Worm (Caenorhabditis elegans): ENCODE measurements around the gene C01G10.7.
"Not testable (repeated sequence)": the region's sequence is repeated elsewhere in the genome, so short reads cannot be mapped to it uniquely, and the experiment has no call there.

Gene C01G10.7

DNA sequence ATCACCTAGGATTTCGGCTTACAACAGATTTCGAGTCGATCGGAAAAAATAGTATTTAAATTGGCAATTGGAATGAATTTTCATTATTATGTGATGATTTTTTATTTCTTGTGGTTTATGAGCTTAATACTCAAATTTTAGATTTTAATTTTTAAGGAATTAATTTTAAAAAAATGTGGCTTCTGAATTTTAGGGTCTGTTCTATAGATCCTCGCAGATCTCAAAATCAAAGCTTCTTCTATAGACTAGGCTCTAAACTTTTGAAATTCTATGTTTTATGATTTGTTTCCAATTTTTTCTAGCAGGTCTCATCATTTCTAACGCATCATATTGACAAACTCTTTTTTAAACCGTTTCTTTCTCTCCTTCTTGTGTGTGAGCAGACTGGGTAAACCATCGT is 7.1 kb downstream of the C01G10.7 start, which contains the start of gene txt-12:
Gene txt-12 (plus strand): TSS at position 301 of the 400 bp plus-strand sequence.
- TF ChIP-seq T22C8.4 (GFP tag; IDR thresholded peaks at IDR 0.05) (no peak), ztf-29 (GFP tag; IDR thresholded peaks at IDR 0.05) (no peak), tab-1 (GFP tag; IDR thresholded peaks at IDR 0.05) (no peak), klf-2 (GFP tag; conservative IDR thresholded peaks at IDR 0.05) (no peak), med-1 (GFP tag; optimal IDR thresholded peaks at IDR 0.05; ENCODE audit: insufficient read depth) (no peak), flt-1 (GFP tag; IDR thresholded peaks at IDR 0.05) (no peak), cog-1 (tag; optimal IDR thresholded peaks at IDR 0.05) (no peak), ztf-23 (GFP tag; IDR thresholded peaks at IDR 0.05) (no peak), ref-1 (GFP tag; conservative IDR thresholded peaks at IDR 0.05) (no peak)

DNA sequence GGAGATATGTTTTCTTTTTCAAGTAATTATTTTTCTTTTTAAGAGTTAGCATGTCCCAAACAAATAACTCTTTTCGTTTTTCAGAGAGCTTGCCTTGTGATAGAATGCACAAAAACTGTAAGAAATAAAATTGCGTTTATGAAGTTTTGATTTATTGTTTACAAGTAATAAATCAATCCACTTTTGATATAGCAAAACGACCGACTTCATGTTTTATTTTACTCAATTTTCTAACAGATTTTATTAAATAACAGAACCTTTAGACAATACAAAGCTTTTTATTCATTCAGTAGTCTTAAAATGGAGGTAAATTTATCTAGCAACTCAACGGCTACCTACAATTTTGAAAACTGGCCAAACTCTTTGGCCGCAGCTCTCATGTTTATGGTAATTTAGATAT is 9.2 kb downstream of the C01G10.7 start, which contains the start of gene srx-78:
Gene srx-78 (plus strand): TSS at position 301 of the 400 bp plus-strand sequence.
- TF ChIP-seq ztf-29 (GFP tag; IDR thresholded peaks at IDR 0.05) (no peak), klf-2 (GFP tag; conservative IDR thresholded peaks at IDR 0.05) (no peak), cog-1 (tag; optimal IDR thresholded peaks at IDR 0.05) (no peak), med-1 (GFP tag; optimal IDR thresholded peaks at IDR 0.05; ENCODE audit: insufficient read depth) (no peak)

DNA sequence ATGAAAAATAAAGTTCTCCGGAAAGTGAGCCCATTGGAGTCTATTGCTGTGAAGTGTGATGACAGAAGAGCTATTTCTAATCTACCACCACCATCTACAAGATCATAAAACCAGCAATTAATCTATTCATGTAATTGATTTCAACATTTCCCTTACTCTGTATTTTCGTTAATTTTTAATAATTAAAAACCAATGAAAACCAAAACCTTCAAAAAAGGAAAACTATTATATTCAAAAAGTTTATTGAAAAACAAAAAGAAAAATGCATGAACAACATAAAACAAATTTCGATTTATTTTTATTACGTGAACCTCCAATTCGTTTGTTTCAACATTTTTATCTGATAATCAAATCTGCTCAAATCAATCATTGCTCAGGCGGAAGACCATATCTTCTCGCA is 13.9 kb downstream of the C01G10.7 start, which contains the start of gene C01G10.1:
Gene C01G10.1 (plus strand): TSS at position 301 of the 400 bp plus-strand sequence.
- TF ChIP-seq ztf-23 (GFP tag; IDR thresholded peaks at IDR 0.05) (no peak), med-1 (GFP tag; optimal IDR thresholded peaks at IDR 0.05; ENCODE audit: insufficient read depth) (no peak), flt-1 (GFP tag; IDR thresholded peaks at IDR 0.05) (no peak), ref-1 (GFP tag; conservative IDR thresholded peaks at IDR 0.05) (no peak)

DNA sequence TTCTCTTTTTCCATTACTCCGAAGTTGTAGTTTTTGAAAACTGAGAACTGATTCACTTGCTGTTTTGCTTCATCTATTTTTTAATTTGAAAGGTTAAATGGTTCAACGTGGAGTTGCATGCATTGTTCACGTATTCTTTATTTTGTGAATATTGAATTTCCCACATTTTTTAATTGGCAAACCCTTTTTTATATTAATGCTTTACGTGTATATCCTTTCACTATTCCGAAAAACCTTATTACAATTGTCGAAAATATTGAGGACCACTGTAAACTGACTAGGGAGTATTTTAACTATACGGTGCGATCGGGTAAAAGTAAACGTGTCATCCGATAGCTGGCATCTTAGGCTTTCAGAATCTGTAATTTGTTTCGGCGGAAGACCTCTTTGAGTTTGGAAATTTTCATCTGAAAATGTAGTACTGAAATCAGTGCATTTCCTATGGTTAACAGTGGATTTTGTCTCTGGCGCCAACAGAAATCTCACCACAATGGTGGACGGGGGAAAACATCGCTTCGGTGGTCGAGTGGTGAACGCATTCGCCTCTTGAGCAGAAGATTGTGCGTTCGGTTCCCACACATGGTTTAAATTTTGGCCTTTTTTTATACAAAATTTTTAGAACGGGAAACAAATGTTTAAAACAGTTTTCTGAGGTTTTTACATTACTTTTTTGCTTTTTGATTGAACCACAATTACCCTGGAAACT is 20.5 kb downstream of the C01G10.7 start, which contains the start of gene C01G10.14:
Gene C01G10.14 (minus strand): TSS at position 51 of the 706 bp plus-strand sequence.
- not testable (repeated sequence) for TF ChIP-seq med-1 (GFP tag; optimal IDR thresholded peaks at IDR 0.05; ENCODE audit: insufficient read depth); ztf-23 (GFP tag; IDR thresholded peaks at IDR 0.05); flt-1 (GFP tag; IDR thresholded peaks at IDR 0.05)

DNA sequence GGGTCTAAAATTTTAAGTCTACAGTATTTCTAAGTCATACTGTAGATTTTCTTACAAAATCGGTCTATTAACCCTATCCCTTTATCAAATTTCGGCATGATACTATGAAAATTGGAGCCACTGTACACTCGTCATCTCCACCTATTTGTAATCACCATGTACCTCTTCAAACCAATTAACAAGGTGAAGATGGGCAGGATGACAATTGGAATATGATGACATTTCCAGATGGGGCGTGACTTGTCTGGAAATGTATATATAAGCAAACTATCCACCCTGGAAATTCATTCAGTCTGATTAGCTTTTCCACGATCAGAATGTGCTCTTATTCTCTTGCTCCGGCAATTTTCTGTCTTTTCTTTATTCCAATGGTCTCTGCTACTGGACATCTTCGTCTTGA is 23.7 kb downstream of the C01G10.7 start, which contains the start of gene Y75B12A.2:
Gene Y75B12A.2 (plus strand): TSS at position 301 of the 400 bp plus-strand sequence.
- TF ChIP-seq klf-2 (GFP tag; conservative IDR thresholded peaks at IDR 0.05) (no peak), ztf-29 (GFP tag; IDR thresholded peaks at IDR 0.05) (no peak), T22C8.4 (GFP tag; IDR thresholded peaks at IDR 0.05) (no peak), tab-1 (GFP tag; IDR thresholded peaks at IDR 0.05) (no peak)

DNA sequence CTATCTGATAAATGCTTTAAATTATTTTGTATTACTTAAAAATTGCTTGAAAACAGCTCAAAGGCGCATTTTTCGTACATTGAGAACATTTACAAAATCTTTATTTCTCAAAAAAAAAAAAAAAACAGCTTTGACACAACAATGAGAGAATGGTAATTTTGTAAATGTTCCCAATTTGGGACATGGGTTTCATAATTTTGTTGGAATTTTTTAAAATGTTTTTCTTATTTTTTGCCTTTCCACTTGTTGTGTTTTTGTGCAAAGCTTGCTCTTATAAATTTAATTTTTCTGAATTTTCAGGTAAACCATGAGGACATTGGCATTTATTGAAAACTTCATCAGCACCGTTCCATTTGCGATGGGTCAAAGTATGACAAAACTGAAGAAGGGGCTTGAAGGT is 26.1 kb downstream of the C01G10.7 start, which contains the start of gene T01G5.7:
Gene T01G5.7 (plus strand): TSS at position 301 of the 400 bp plus-strand sequence.
- no peak for TF ChIP-seq tab-1 (GFP tag; IDR thresholded peaks at IDR 0.05)
- no peak for TF ChIP-seq flt-1 (GFP tag; IDR thresholded peaks at IDR 0.05)
- TF ChIP-seq cog-1 (tag; optimal IDR thresholded peaks at IDR 0.05), result no peak
- no peak for TF ChIP-seq T22C8.4 (GFP tag; IDR thresholded peaks at IDR 0.05)
- no peak for TF ChIP-seq ztf-29 (GFP tag; IDR thresholded peaks at IDR 0.05)
- TF ChIP-seq ztf-23 (GFP tag; IDR thresholded peaks at IDR 0.05), result no peak
- no peak for TF ChIP-seq med-1 (GFP tag; optimal IDR thresholded peaks at IDR 0.05; ENCODE audit: insufficient read depth)
- no peak for TF ChIP-seq ref-1 (GFP tag; conservative IDR thresholded peaks at IDR 0.05)
- no peak for TF ChIP-seq klf-2 (GFP tag; conservative IDR thresholded peaks at IDR 0.05)

DNA sequence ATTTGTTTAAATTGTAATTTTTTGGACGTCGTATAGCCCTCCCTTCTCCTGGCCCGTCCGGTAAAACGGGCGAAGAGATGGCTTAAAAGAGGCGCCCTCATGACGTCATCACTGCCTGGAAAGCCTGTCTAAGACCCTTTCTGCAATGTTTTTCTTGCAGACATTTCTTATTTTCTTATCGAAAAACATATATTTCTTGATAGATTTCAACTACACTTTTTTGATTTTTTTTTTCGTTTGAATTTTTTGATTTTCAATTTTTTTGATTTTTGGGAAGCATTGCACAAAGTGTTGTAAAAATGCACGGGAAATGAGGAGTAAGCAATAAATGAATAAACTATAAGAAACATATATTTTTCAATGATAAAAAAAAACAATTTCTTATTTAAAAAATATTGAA is 28.4 kb downstream of the C01G10.7 start, which contains the start of gene T01G5.6:
Gene T01G5.6 (minus strand): TSS at position 101 of the 400 bp plus-strand sequence.
- TF ChIP-seq med-1 (GFP tag; optimal IDR thresholded peaks at IDR 0.05; ENCODE audit: insufficient read depth) (no peak), ztf-29 (GFP tag; IDR thresholded peaks at IDR 0.05) (no peak), cog-1 (tag; optimal IDR thresholded peaks at IDR 0.05) (no peak), ztf-23 (GFP tag; IDR thresholded peaks at IDR 0.05) (no peak), flt-1 (GFP tag; IDR thresholded peaks at IDR 0.05) (no peak)

DNA sequence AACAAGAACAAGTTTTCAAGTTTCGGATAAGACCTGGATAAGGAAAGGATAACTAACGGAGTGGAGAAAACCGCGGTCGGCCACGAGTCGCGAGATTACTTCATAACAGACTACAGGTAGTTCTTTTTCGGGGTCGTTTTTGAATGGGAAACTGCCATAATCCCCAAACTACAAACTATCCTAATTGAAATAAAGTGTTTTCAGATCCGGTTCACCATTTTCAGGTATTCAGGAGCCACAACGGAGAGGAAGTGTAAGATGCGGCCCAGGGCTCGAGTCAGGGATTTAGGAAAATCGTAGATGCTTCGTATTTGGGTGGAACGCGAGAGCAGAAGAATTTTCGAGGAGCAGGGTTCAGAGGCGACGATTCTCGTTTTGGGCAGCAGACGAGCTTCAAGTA is 30.4 kb downstream of the C01G10.7 start, which contains the start of gene T01G5.8:
Gene T01G5.8 (plus strand): TSS at position 301 of the 400 bp plus-strand sequence.
- TF ChIP-seq flt-1 (GFP tag; IDR thresholded peaks at IDR 0.05); ztf-29 (GFP tag; IDR thresholded peaks at IDR 0.05); cog-1 (tag; optimal IDR thresholded peaks at IDR 0.05): not testable (repeated sequence)

DNA sequence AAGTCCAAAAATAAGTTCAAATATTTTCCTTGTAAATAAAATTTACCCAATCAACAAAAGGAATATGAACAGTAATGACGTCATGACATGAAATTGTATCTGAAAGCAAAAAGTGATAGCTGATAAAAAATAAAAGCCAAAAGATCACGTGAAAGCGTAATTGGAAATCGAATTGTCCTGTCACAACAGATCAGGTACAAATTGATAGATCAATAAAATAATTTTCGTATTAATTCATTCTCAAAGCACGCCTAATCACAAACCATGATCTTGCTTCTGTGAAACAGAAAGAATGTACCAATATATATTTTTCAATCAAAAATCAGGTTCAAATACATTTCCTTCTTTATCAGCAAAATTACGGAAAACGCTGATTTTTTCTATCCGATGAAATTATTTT is 34.0 kb downstream of the C01G10.7 start, which contains the start of gene flor-1:
Gene flor-1 (minus strand): TSS at position 101 of the 400 bp plus-strand sequence.
- TF ChIP-seq klf-2 (GFP tag; conservative IDR thresholded peaks at IDR 0.05) (no peak), T22C8.4 (GFP tag; IDR thresholded peaks at IDR 0.05) (no peak), cog-1 (tag; optimal IDR thresholded peaks at IDR 0.05) (no peak), med-1 (GFP tag; optimal IDR thresholded peaks at IDR 0.05; ENCODE audit: insufficient read depth) (no peak), ztf-23 (GFP tag; IDR thresholded peaks at IDR 0.05) (no peak), ref-1 (GFP tag; conservative IDR thresholded peaks at IDR 0.05) (no peak), flt-1 (GFP tag; IDR thresholded peaks at IDR 0.05) (no peak), ztf-29 (GFP tag; IDR thresholded peaks at IDR 0.05) (no peak), tab-1 (GFP tag; IDR thresholded peaks at IDR 0.05) (no peak)

DNA sequence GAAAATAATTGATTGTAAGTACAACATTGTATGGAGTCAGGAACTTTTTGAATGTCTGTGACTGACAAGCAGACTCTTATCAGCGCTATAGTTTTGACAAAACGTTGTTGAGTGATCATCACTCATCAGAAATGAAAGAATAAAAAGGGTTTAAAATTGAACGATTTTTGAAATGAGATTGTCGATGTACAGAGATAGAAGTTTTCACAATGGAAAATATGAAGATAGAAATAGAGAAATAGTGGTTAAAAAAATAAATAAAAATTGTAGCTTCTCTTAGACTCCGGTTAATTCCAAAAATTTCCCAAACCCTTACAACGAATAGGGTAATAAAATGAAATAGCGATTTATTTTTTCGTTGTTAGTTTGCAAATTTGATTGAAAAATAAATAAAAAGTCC is 39.6 kb downstream of the C01G10.7 start, which contains the start of gene ugt-30:
Gene ugt-30 (minus strand): TSS at position 101 of the 400 bp plus-strand sequence.
- TF ChIP-seq T22C8.4 (GFP tag; IDR thresholded peaks at IDR 0.05); flt-1 (GFP tag; IDR thresholded peaks at IDR 0.05); klf-2 (GFP tag; conservative IDR thresholded peaks at IDR 0.05): not testable (repeated sequence)

All from whole organism, midembryonic.